Worm (Caenorhabditis elegans) whole organism, L3 larva: ENCODE data around the gene mnat-1.

Experiments
- ceh-9 ChIP-seq: sonication (generic microtip); optimal IDR thresholded peaks from 2 replicates; lab custom pipeline; 2018; ENCODE audit warnings: missing biosample characterization, missing genetic modification characterization
- fkh-10 ChIP-seq: sonication (generic microtip); optimal IDR thresholded peaks from 2 replicates; lab custom pipeline; 2017; ENCODE audit warnings: missing biosample characterization, missing genetic modification reagents, missing genetic modification characterization
- nfya-1 ChIP-seq: sonication (generic microtip); optimal IDR thresholded peaks from 2 replicates; lab custom pipeline; 2017; ENCODE audit warnings: missing genetic modification characterization, mild to moderate bottlenecking, missing compliant biosample characterization, antibody characterized with exemption, moderate library complexity; ENCODE audit not compliant: insufficient read depth

ce11 chrII:2478543-2478942 is at the start of gene mnat-1:
- TF ChIP-seq ceh-9 (tag; lab: Kevin White, UChicago) (no peak), fkh-10 (GFP tag; lab: Kevin White, UChicago) (no peak), nfya-1 (tag; lab: Kevin White, UChicago) (no peak)
